Worm (Caenorhabditis elegans) whole organism, late embryonic: ENCODE results near the gene egl-6.

Source experiments
- F13H6.1 ChIP-seq: sonication (generic microtip); optimal IDR thresholded peaks from 2 replicates; lab custom pipeline; 2016; ENCODE audit warnings: missing genetic modification characterization, missing compliant biosample characterization
- ama-1 ChIP-seq: fragments of 150-350 bp; optimal IDR thresholded peaks from 2 replicates; lab custom pipeline; 2014
- ceh-19 ChIP-seq: fragments of 200-800 bp; sonication (Bioruptor generic); optimal IDR thresholded peaks from 2 replicates; lab custom pipeline; 2018; ENCODE audit warnings: mild to moderate bottlenecking, missing genetic modification characterization, missing compliant biosample characterization
- ceh-34 ChIP-seq: sonication (generic microtip); optimal IDR thresholded peaks from 2 replicates; lab custom pipeline; 2016; ENCODE audit warnings: mild to moderate bottlenecking, missing genetic modification characterization, missing compliant biosample characterization
- ceh-45 ChIP-seq: fragments of 200-800 bp; sonication (Bioruptor generic); IDR thresholded peaks from 2 replicates; pipeline ENCODE4 v1.3.6; 2022; ENCODE audit warnings: missing genetic modification reagents, missing genetic modification characterization, missing compliant biosample characterization
- elt-4 ChIP-seq: sonication (generic microtip); optimal IDR thresholded peaks from 2 replicates; lab custom pipeline; 2016; ENCODE audit warnings: missing genetic modification characterization, missing compliant biosample characterization
- ets-4 ChIP-seq: sonication (generic microtip); optimal IDR thresholded peaks from 2 replicates; lab custom pipeline; 2016; ENCODE audit warnings: missing genetic modification characterization, missing compliant biosample characterization
- fkh-6 ChIP-seq: sonication (generic microtip); optimal IDR thresholded peaks from 2 replicates; lab custom pipeline; 2016; ENCODE audit warnings: missing genetic modification characterization, missing compliant biosample characterization
- hlh-13 ChIP-seq: fragments of 200-800 bp; sonication (Bioruptor generic); optimal IDR thresholded peaks from 2 replicates; lab custom pipeline; 2018; ENCODE audit warnings: mild to moderate bottlenecking, missing genetic modification characterization, missing compliant biosample characterization
- pag-3 ChIP-seq: sonication (generic microtip); optimal IDR thresholded peaks from 2 replicates; lab custom pipeline; 2016; ENCODE audit warnings: missing compliant biosample characterization, missing genetic modification characterization, borderline replicate concordance
- pha-4 ChIP-seq: fragments of 150-350 bp; optimal IDR thresholded peaks from 2 replicates; lab custom pipeline; 2018; ENCODE audit warnings: missing biosample characterization, missing genetic modification reagents, missing genetic modification characterization
- sox-4 ChIP-seq: sonication (generic microtip); optimal IDR thresholded peaks from 2 replicates; lab custom pipeline; 2017; ENCODE audit warnings: mild to moderate bottlenecking, missing genetic modification characterization, inconsistent platforms, missing compliant biosample characterization
- tbx-2 ChIP-seq: sonication (generic microtip); optimal IDR thresholded peaks from 2 replicates; lab custom pipeline; 2016; ENCODE audit warnings: missing genetic modification characterization, missing compliant biosample characterization

ce11 chrX:5885565-5885964 lies 45.4 kb upstream of the egl-6 start, which contains the start of gene flp-7:
- TF ChIP-seq fkh-6 (tag; lab: Kevin White, UChicago) (no peak), hlh-13 (GFP tag; lab: Kevin White, UChicago) (no peak), F13H6.1 (no peak), ets-4 (tag; lab: Kevin White, UChicago) (no peak), tbx-2 (no peak), ama-1 (no peak), elt-4 (tag; lab: Kevin White, UChicago) (no peak), pag-3 (no peak), ceh-34 (tag; lab: Kevin White, UChicago) (no peak), sox-4 (no peak), pha-4 (tag; lab: Kevin White, UChicago) (no peak), ceh-19 (GFP tag; lab: Kevin White, UChicago) (no peak), ceh-45 (GFP tag; lab: Robert Waterston, UW) (no peak)
